Fruit fly (Drosophila melanogaster) whole organism, embryonic: ENCODE results near the gene CG15717.

Experiments
- CG10209 ChIP-seq: fragments of 200-800 bp; sonication (Bioruptor generic); optimal IDR thresholded peaks from 3 replicates; lab custom pipeline; 2017; ENCODE audit warnings: missing biosample characterization, mild to moderate bottlenecking, missing genetic modification characterization, missing genetic modification reagents
- CG10979 ChIP-seq: fragments of 200-800 bp; sonication (Bioruptor generic); optimal IDR thresholded peaks from 2 replicates; lab custom pipeline; 2018; ENCODE audit warnings: missing biosample characterization, mild to moderate bottlenecking, missing genetic modification characterization, moderate library complexity
- CG12236 ChIP-seq: fragments of 200-800 bp; sonication (Bioruptor generic); optimal IDR thresholded peaks from 2 replicates; lab custom pipeline; 2016; ENCODE audit warnings: missing biosample characterization, missing genetic modification characterization
- CG13624 ChIP-seq: fragments of 200-800 bp; sonication (Bioruptor generic); optimal IDR thresholded peaks from 2 replicates; lab custom pipeline; 2016; ENCODE audit warnings: missing biosample characterization, missing genetic modification characterization
- CG15696 ChIP-seq: fragments of 200-800 bp; sonication (Bioruptor generic); optimal IDR thresholded peaks from 2 replicates; lab custom pipeline; 2019; ENCODE audit warnings: missing biosample characterization, mild to moderate bottlenecking, missing genetic modification characterization, moderate library complexity
- CG1602 ChIP-seq: fragments of 200-800 bp; sonication (Bioruptor generic); optimal IDR thresholded peaks from 3 replicates; lab custom pipeline; 2016; ENCODE audit warnings: missing biosample characterization, missing genetic modification characterization
- CG17802 ChIP-seq: fragments of 200-800 bp; sonication (Bioruptor generic); optimal IDR thresholded peaks from 2 replicates; lab custom pipeline; 2018; ENCODE audit warnings: missing biosample characterization, mild to moderate bottlenecking, missing genetic modification characterization, moderate library complexity
- CG18476 ChIP-seq: fragments of 200-800 bp; sonication (Bioruptor generic); optimal IDR thresholded peaks from 2 replicates; lab custom pipeline; 2016; ENCODE audit warnings: missing biosample characterization, mild to moderate bottlenecking, missing genetic modification characterization
- CG2202 ChIP-seq: fragments of 200-800 bp; sonication (Bioruptor generic); optimal IDR thresholded peaks from 2 replicates; lab custom pipeline; 2018; ENCODE audit warnings: missing biosample characterization, mild to moderate bottlenecking, missing genetic modification characterization
- CG2678 ChIP-seq: fragments of 200-800 bp; sonication (Bioruptor generic); optimal IDR thresholded peaks from 3 replicates; lab custom pipeline; 2019; ENCODE audit warnings: missing biosample characterization, mild to moderate bottlenecking, missing genetic modification characterization, moderate library complexity
- CG4282 ChIP-seq: fragments of 200-800 bp; sonication (Bioruptor generic); optimal IDR thresholded peaks from 2 replicates; lab custom pipeline; 2016; ENCODE audit warnings: missing biosample characterization, missing genetic modification characterization
- CG43689 ChIP-seq: fragments of 200-800 bp; sonication (Bioruptor generic); IDR thresholded peaks from 2 replicates; pipeline ENCODE4 v1.3.6; 2022; ENCODE audit warnings: missing biosample characterization, missing genetic modification characterization
- CG4617 ChIP-seq: fragments of 200-800 bp; sonication (Bioruptor generic); optimal IDR thresholded peaks from 3 replicates; lab custom pipeline; 2016; ENCODE audit warnings: missing biosample characterization, missing genetic modification characterization, borderline replicate concordance
- CG7556 ChIP-seq: fragments of 200-800 bp; sonication (Bioruptor generic); optimal IDR thresholded peaks from 2 replicates; lab custom pipeline; 2017; ENCODE audit warnings: missing biosample characterization, mild to moderate bottlenecking, missing genetic modification characterization
- CG9876 ChIP-seq: fragments of 200-800 bp; sonication (Bioruptor generic); optimal IDR thresholded peaks from 2 replicates; lab custom pipeline; 2016; ENCODE audit warnings: missing biosample characterization, missing genetic modification characterization
- CrebB ChIP-seq: fragments of 200-800 bp; sonication (Bioruptor generic); optimal IDR thresholded peaks from 3 replicates; lab custom pipeline; 2018; ENCODE audit warnings: missing biosample characterization, mild to moderate bottlenecking, missing genetic modification characterization
- Dref ChIP-seq: fragments of 200-800 bp; sonication (Bioruptor generic); IDR thresholded peaks from 2 replicates; pipeline ENCODE4 v1.3.6; 2022; ENCODE audit warnings: missing biosample characterization, missing genetic modification characterization
- Fer1 ChIP-seq: fragments of 200-800 bp; sonication (Bioruptor generic); optimal IDR thresholded peaks from 2 replicates; lab custom pipeline; 2017; ENCODE audit warnings: missing biosample characterization, mild to moderate bottlenecking, missing genetic modification characterization
- HHEX ChIP-seq: fragments of 200-800 bp; sonication (Bioruptor generic); optimal IDR thresholded peaks from 3 replicates; lab custom pipeline; 2017; ENCODE audit warnings: missing biosample characterization, mild to moderate bottlenecking, missing genetic modification characterization, missing genetic modification reagents
- Mes4 ChIP-seq: fragments of 200-800 bp; sonication (Bioruptor generic); optimal IDR thresholded peaks from 2 replicates; lab custom pipeline; 2016; ENCODE audit warnings: missing biosample characterization, missing genetic modification characterization
- Poxn ChIP-seq: fragments of 200-800 bp; sonication (Bioruptor generic); IDR thresholded peaks from 2 replicates; pipeline ENCODE4 v1.3.6; 2022; ENCODE audit warnings: missing biosample characterization, missing genetic modification characterization
- Rfx ChIP-seq: fragments of 200-800 bp; sonication (Bioruptor generic); IDR thresholded peaks from 2 replicates; pipeline ENCODE4 v1.3.6; 2022; ENCODE audit warnings: missing biosample characterization, missing genetic modification characterization
- Sry-δ ChIP-seq: fragments of 200-800 bp; sonication (Bioruptor generic); optimal IDR thresholded peaks from 2 replicates; lab custom pipeline; 2016; ENCODE audit warnings: missing biosample characterization, missing genetic modification characterization
- al ChIP-seq: fragments of 200-800 bp; sonication (Bioruptor generic); IDR thresholded peaks from 2 replicates; pipeline ENCODE4 v1.3.6; 2022; ENCODE audit warnings: missing biosample characterization, missing genetic modification characterization
- ase ChIP-seq: fragments of 200-800 bp; sonication (Bioruptor generic); IDR thresholded peaks from 3 replicates; pipeline ENCODE4 v1.3.6; 2022; ENCODE audit warnings: missing biosample characterization, missing genetic modification characterization
- bcd ChIP-seq: fragments of 200-800 bp; sonication (Bioruptor generic); optimal IDR thresholded peaks from 2 replicates; lab custom pipeline; 2017; ENCODE audit warnings: missing biosample characterization, mild to moderate bottlenecking, missing genetic modification characterization
- cas ChIP-seq: fragments of 200-800 bp; sonication (Bioruptor generic); IDR thresholded peaks from 2 replicates; pipeline ENCODE4 v1.3.6; 2022; ENCODE audit warnings: missing biosample characterization, missing genetic modification characterization
- crol ChIP-seq: fragments of 200-800 bp; sonication (Bioruptor generic); IDR thresholded peaks from 2 replicates; pipeline ENCODE4 v1.3.6; 2022; ENCODE audit warnings: missing biosample characterization, missing genetic modification characterization
- esg ChIP-seq: fragments of 200-800 bp; sonication (Bioruptor generic); conservative IDR thresholded peaks from 2 replicates; pipeline ENCODE4 v1.3.6; 2022; ENCODE audit warnings: missing biosample characterization, missing genetic modification characterization
- fd64A ChIP-seq: fragments of 200-800 bp; sonication (Bioruptor generic); optimal IDR thresholded peaks from 3 replicates; lab custom pipeline; 2018; ENCODE audit warnings: missing biosample characterization, mild to moderate bottlenecking, missing genetic modification characterization
- fd96Cb ChIP-seq: fragments of 200-800 bp; sonication (Bioruptor generic); optimal IDR thresholded peaks from 2 replicates; lab custom pipeline; 2018; ENCODE audit warnings: missing biosample characterization, mild to moderate bottlenecking, missing genetic modification characterization, moderate library complexity
- gt ChIP-seq: fragments of 200-800 bp; sonication (Bioruptor generic); IDR thresholded peaks from 2 replicates; pipeline ENCODE4 v1.3.6; 2022; ENCODE audit warnings: missing biosample characterization, missing genetic modification characterization
- h ChIP-seq: fragments of >200 bp; optimal IDR thresholded peaks from 2 replicates; lab custom pipeline; 2017
- hbn ChIP-seq: fragments of 200-800 bp; sonication (Bioruptor generic); IDR thresholded peaks from 2 replicates; pipeline ENCODE4 v1.3.6; 2022; ENCODE audit warnings: missing biosample characterization, missing genetic modification characterization; ENCODE audit not compliant: partially characterized antibody
- ind ChIP-seq: fragments of 200-800 bp; sonication (Bioruptor generic); optimal IDR thresholded peaks from 3 replicates; lab custom pipeline; 2016; ENCODE audit warnings: missing biosample characterization, missing genetic modification characterization
- lov ChIP-seq, 2 experiments: fragments of 200-800 bp in 1 of 2; fragments of >200 bp in 1 of 2; sonication (Bioruptor generic) in 1 of 2; IDR thresholded peaks in 1 of 2; optimal IDR thresholded peaks in 1 of 2; 2 replicates in 1 of 2; 3 replicates in 1 of 2; pipeline versions ENCODE4 v1.3.6 to Lab custom; 2017 to 2022; ENCODE audit warnings: missing biosample characterization in 1 of 2, missing genetic modification characterization in 1 of 2
- nau ChIP-seq: fragments of 200-800 bp; sonication (Bioruptor generic); optimal IDR thresholded peaks from 3 replicates; lab custom pipeline; 2017; ENCODE audit warnings: missing biosample characterization, mild to moderate bottlenecking, missing genetic modification characterization, missing genetic modification reagents
- org-1 ChIP-seq: fragments of 200-800 bp; sonication (Bioruptor generic); optimal IDR thresholded peaks from 2 replicates; lab custom pipeline; 2017; ENCODE audit warnings: missing biosample characterization, missing genetic modification characterization
- pnt ChIP-seq: fragments of 200-800 bp; sonication (Bioruptor generic); optimal IDR thresholded peaks from 3 replicates; lab custom pipeline; 2016; ENCODE audit warnings: missing biosample characterization, missing genetic modification characterization
- rib ChIP-seq: fragments of 200-800 bp; sonication (Bioruptor generic); IDR thresholded peaks from 2 replicates; pipeline ENCODE4 v1.3.6; 2022; ENCODE audit warnings: missing biosample characterization, missing genetic modification characterization
- row ChIP-seq: fragments of 200-800 bp; sonication (Bioruptor generic); IDR thresholded peaks from 3 replicates; pipeline ENCODE4 v1.3.6; 2022; ENCODE audit warnings: missing biosample characterization, missing genetic modification characterization
- sisA ChIP-seq: fragments of 200-800 bp; sonication (Bioruptor generic); IDR thresholded peaks from 2 replicates; pipeline ENCODE4 v1.3.6; 2022; ENCODE audit warnings: missing biosample characterization, missing genetic modification characterization
- sug ChIP-seq: fragments of 200-800 bp; optimal IDR thresholded peaks from 2 replicates; lab custom pipeline; 2019; ENCODE audit warnings: missing biosample characterization, mild to moderate bottlenecking, missing genetic modification characterization, moderate library complexity
- tap ChIP-seq: fragments of 200-800 bp; optimal IDR thresholded peaks from 3 replicates; lab custom pipeline; 2019; ENCODE audit warnings: missing biosample characterization, mild to moderate bottlenecking, missing genetic modification characterization, moderate library complexity
- trh ChIP-seq: fragments of 200-800 bp; sonication (Bioruptor generic); optimal IDR thresholded peaks from 2 replicates; lab custom pipeline; 2016; ENCODE audit warnings: missing biosample characterization, missing genetic modification characterization
- ttk ChIP-seq: fragments of 200-800 bp; sonication (Bioruptor generic); IDR thresholded peaks from 2 replicates; pipeline ENCODE4 v2.1.2; 2022; ENCODE audit warnings: missing biosample characterization, missing genetic modification characterization
- vvl ChIP-seq: fragments of 200-800 bp; sonication (Bioruptor generic); IDR thresholded peaks from 2 replicates; pipeline ENCODE4 v1.3.6; 2022; ENCODE audit warnings: missing biosample characterization, missing genetic modification characterization
- zfh2 ChIP-seq: fragments of 200-800 bp; sonication (Bioruptor generic); optimal IDR thresholded peaks from 2 replicates; lab custom pipeline; 2016; ENCODE audit warnings: missing biosample characterization, missing genetic modification characterization

Gene CG15717

dm6 chrX:13087333-13087828 is 41.4 kb upstream of the CG15717 start (continued):
- TF ChIP-seq HHEX (GFP tag; lab: Kevin White, UChicago) (no peak), crol (GFP tag; lab: Robert Waterston, UW) (peak; percentile 70), Dref (GFP tag; lab: Robert Waterston, UW) (no peak), Sry-δ (GFP tag; lab: Kevin White, UChicago) (no peak), row (GFP tag; lab: Robert Waterston, UW) (no peak; the same call in 2 of the 3 replicates), lov (optimal IDR thresholded peaks at IDR 0.05; lab: Kevin White, UChicago) (no peak), lov (GFP tag; IDR thresholded peaks at IDR 0.05; lab: Robert Waterston, UW) (no peak), trh (no peak)

- TF ChIP-seq rib (GFP tag; lab: Robert Waterston, UW) (no peak), zfh2 (GFP tag; lab: Kevin White, UChicago) (peak; percentile 8), CG43689 (no peak), CG1602 (no peak), hbn (no peak), CG10209 (GFP tag; lab: Kevin White, UChicago) (peak; percentile 12), CG2678 (peak; percentile 52), nau (GFP tag; lab: Kevin White, UChicago) (no peak), h (lab: Kevin White, UChicago) (no peak), CrebB (tag; lab: Kevin White, UChicago) (peak; percentile 48), CG10979 (tag; lab: Kevin White, UChicago) (peak; percentile 26), CG13624 (GFP tag; lab: Kevin White, UChicago) (no peak), al (GFP tag; lab: Robert Waterston, UW) (no peak), CG18476 (GFP tag; lab: Kevin White, UChicago) (no peak), sug (tag; lab: Kevin White, UChicago) (peak; percentile 54), Poxn (GFP tag; lab: Robert Waterston, UW) (no peak), Mes4 (GFP tag; lab: Kevin White, UChicago) (no peak), gt (GFP tag; lab: Robert Waterston, UW) (no peak), CG7556 (GFP tag; lab: Kevin White, UChicago) (peak; percentile 34), CG15696 (tag; lab: Kevin White, UChicago) (peak; percentile 1), CG17802 (tag; lab: Kevin White, UChicago) (no peak), Rfx (GFP tag; lab: Robert Waterston, UW) (peak; percentile 31), org-1 (GFP tag; lab: Kevin White, UChicago) (peak; percentile 31), cas (GFP tag; lab: Robert Waterston, UW) (no peak), CG9876 (GFP tag; lab: Kevin White, UChicago) (no peak), CG12236 (peak; percentile 15), bcd (GFP tag; lab: Kevin White, UChicago) (peak; percentile 27), CG4282 (peak; percentile 16), pnt (GFP tag; lab: Kevin White, UChicago) (no peak), sisA (peak; percentile 32; the same call in 1 of the 2 replicates), ase (GFP tag; lab: Robert Waterston, UW) (no peak), fd64A (GFP tag; lab: Kevin White, UChicago) (peak; percentile 58), CG4617 (GFP tag; lab: Kevin White, UChicago) (no peak), CG2202 (peak; percentile 3), ttk (GFP tag; lab: Robert Waterston, UW) (no peak), Fer1 (GFP tag; lab: Kevin White, UChicago) (peak; percentile 5), ind (GFP tag; lab: Kevin White, UChicago) (peak; percentile 32), fd96Cb (tag; lab: Kevin White, UChicago) (peak; percentile 31), vvl (GFP tag; lab: Robert Waterston, UW) (0 out of 2 replicates have a peak, but pooled peaks have one; percentile 7), tap (tag; lab: Kevin White, UChicago) (peak; percentile 8), crol (GFP tag; lab: Robert Waterston, UW) (peak; percentile 92), esg (GFP tag; lab: Robert Waterston, UW) (no peak)
These were observed 40.5 kb upstream of the CG15717 start for dm6 chrX:13088025-13088805.
